Fruit fly (Drosophila melanogaster) whole organism, prepupa: Measurements from ENCODE around the gene Ugt316A1.

ENCODE experiments used
- Blimp-1 ChIP-seq: fragments of 200-800 bp; sonication (Bioruptor generic); optimal IDR thresholded peaks from 3 replicates; lab custom pipeline; 2017; ENCODE audit warnings: missing biosample characterization, missing genetic modification characterization, mild to moderate bottlenecking, moderate library complexity, missing genetic modification reagents
- CG10669 ChIP-seq: fragments of 200-800 bp; sonication (Bioruptor generic); optimal IDR thresholded peaks from 3 replicates; lab custom pipeline; 2018; ENCODE audit warnings: missing biosample characterization, mild to moderate bottlenecking, missing genetic modification characterization, moderate library complexity
- CG11762 ChIP-seq: fragments of 200-800 bp; sonication (Bioruptor generic); optimal IDR thresholded peaks from 3 replicates; lab custom pipeline; 2016; ENCODE audit warnings: missing biosample characterization, missing genetic modification characterization; ENCODE audit not compliant: insufficient read depth
- CG16779 ChIP-seq: fragments of 200-800 bp; sonication (Bioruptor generic); optimal IDR thresholded peaks from 3 replicates; lab custom pipeline; 2017; ENCODE audit warnings: missing biosample characterization, mild to moderate bottlenecking, missing genetic modification characterization
- CG3032 ChIP-seq: fragments of 200-800 bp; optimal IDR thresholded peaks from 2 replicates; lab custom pipeline; 2019; ENCODE audit warnings: missing biosample characterization, mild to moderate bottlenecking, missing genetic modification characterization, moderate library complexity
- CG3919 ChIP-seq: fragments of 200-800 bp; sonication (Bioruptor generic); optimal IDR thresholded peaks from 3 replicates; lab custom pipeline; 2016; ENCODE audit warnings: missing biosample characterization, missing genetic modification characterization
- CG7368 ChIP-seq: fragments of 200-800 bp; sonication (Bioruptor generic); optimal IDR thresholded peaks from 3 replicates; lab custom pipeline; 2016; ENCODE audit warnings: missing biosample characterization, missing genetic modification characterization
- Eip78C ChIP-seq: fragments of 200-800 bp; sonication (Bioruptor generic); peaks from one replicate; lab custom pipeline; 2016; ENCODE audit warnings: missing biosample characterization, missing genetic modification characterization
- Ets21C ChIP-seq: fragments of 200-800 bp; sonication (Bioruptor generic); optimal IDR thresholded peaks from 3 replicates; lab custom pipeline; 2016; ENCODE audit warnings: missing biosample characterization, missing genetic modification characterization
- Met ChIP-seq: fragments of 200-800 bp; sonication (Bioruptor generic); optimal IDR thresholded peaks from 3 replicates; lab custom pipeline; 2016; ENCODE audit warnings: missing biosample characterization, missing genetic modification characterization
- Sox102F ChIP-seq: fragments of 200-800 bp; sonication (Bioruptor generic); optimal IDR thresholded peaks from 2 replicates; lab custom pipeline; 2016; ENCODE audit warnings: missing biosample characterization, mild to moderate bottlenecking, missing genetic modification characterization
- cyc ChIP-seq: fragments of 200-800 bp; sonication (Bioruptor generic); optimal IDR thresholded peaks from 3 replicates; lab custom pipeline; 2016; ENCODE audit warnings: missing biosample characterization, missing genetic modification characterization
- fkh ChIP-seq: fragments of 200-800 bp; sonication (Bioruptor generic); optimal IDR thresholded peaks from 3 replicates; lab custom pipeline; 2017; ENCODE audit warnings: missing biosample characterization, mild to moderate bottlenecking, missing genetic modification characterization, moderate library complexity
- svp ChIP-seq: fragments of 200-800 bp; sonication (Bioruptor generic); peaks from one replicate; lab custom pipeline; 2016; ENCODE audit warnings: missing biosample characterization, missing genetic modification characterization

dm6 chr3L:19016805-19017161, 45.8 kb downstream of the Ugt316A1 start:
- TF ChIP-seq Ets21C (GFP tag; lab: Kevin White, UChicago), result no peak
- TF ChIP-seq CG10669 (GFP tag; lab: Kevin White, UChicago), result no peak
- TF ChIP-seq CG7368, result no peak
- no peak for TF ChIP-seq Blimp-1 (GFP tag; lab: Kevin White, UChicago)
- no peak for TF ChIP-seq CG3919 (GFP tag; lab: Kevin White, UChicago)
- TF ChIP-seq cyc (GFP tag; lab: Kevin White, UChicago), result no peak
- TF ChIP-seq Met (GFP tag; lab: Kevin White, UChicago), result no peak
- TF ChIP-seq CG3032 (tag; lab: Kevin White, UChicago), result no peak
- TF ChIP-seq svp (GFP tag; lab: Kevin White, UChicago), result no peak
- no peak for TF ChIP-seq Eip78C (GFP tag; lab: Kevin White, UChicago)
- no peak for TF ChIP-seq CG16779 (tag; lab: Kevin White, UChicago)
- TF ChIP-seq CG11762 (GFP tag; lab: Kevin White, UChicago), result no peak
- TF ChIP-seq Sox102F (GFP tag; lab: Kevin White, UChicago), result no peak
- no peak for TF ChIP-seq fkh (GFP tag; lab: Kevin White, UChicago)
